Fruit fly (Drosophila melanogaster): ENCODE data around the gene Rpn2.

The Rpn2 gene

dm6 chr3R:29153197-29153644 is at the start of gene Rpn2, which contains the start of gene Slbp:
Gene Rpn2, plus strand, starts transcription at chr3R:29153524.
Gene Slbp, minus strand, starts transcription at chr3R:29153266.
- TF ChIP-seq h (optimal IDR thresholded peaks at IDR 0.05) (no peak), Sin3A (optimal IDR thresholded peaks at IDR 0.05) (no peak), ttk (optimal IDR thresholded peaks at IDR 0.05) (no peak), insv (optimal IDR thresholded peaks at IDR 0.05) (no peak), Myc (optimal IDR thresholded peaks at IDR 0.05) (no peak), psq (optimal IDR thresholded peaks at IDR 0.05) (no peak)

DNA sequence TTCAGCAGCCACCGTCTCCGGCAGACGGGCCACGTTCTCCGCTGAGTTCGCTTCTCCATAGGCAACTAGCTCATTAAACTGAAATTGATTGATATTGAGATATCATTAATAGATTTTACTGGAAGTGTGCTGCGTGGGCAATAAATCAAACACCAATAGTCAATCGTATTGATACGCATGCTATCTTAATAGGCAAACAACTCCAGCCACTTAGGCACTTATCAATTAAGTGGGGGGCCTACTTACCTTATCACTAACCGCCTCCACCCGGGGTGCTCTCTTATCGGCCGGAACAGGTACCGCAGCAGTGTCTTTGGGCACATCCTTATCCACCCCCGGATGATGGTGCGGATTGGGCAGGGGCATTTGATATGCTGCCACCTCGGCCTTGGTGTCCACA is 41.5 kb upstream of the Rpn2 start:
- TF ChIP-seq h (optimal IDR thresholded peaks at IDR 0.05) (no peak), Sin3A (optimal IDR thresholded peaks at IDR 0.05) (no peak), insv (optimal IDR thresholded peaks at IDR 0.05) (no peak), Myc (optimal IDR thresholded peaks at IDR 0.05) (no peak), ttk (optimal IDR thresholded peaks at IDR 0.05) (no peak), psq (optimal IDR thresholded peaks at IDR 0.05) (no peak)

dm6 chr3R:29112398-29113150 is 40.8 kb upstream of the Rpn2 start, which contains the start of the genes alpha-Man-Ib and Pdhb:
Gene alpha-Man-Ib, minus strand, starts transcription at chr3R:29112822.
Gene Pdhb, plus strand, starts transcription at chr3R:29113071.
- TF ChIP-seq h (optimal IDR thresholded peaks at IDR 0.05) (no peak), Myc (optimal IDR thresholded peaks at IDR 0.05) (no peak), psq (optimal IDR thresholded peaks at IDR 0.05) (no peak)

DNA sequence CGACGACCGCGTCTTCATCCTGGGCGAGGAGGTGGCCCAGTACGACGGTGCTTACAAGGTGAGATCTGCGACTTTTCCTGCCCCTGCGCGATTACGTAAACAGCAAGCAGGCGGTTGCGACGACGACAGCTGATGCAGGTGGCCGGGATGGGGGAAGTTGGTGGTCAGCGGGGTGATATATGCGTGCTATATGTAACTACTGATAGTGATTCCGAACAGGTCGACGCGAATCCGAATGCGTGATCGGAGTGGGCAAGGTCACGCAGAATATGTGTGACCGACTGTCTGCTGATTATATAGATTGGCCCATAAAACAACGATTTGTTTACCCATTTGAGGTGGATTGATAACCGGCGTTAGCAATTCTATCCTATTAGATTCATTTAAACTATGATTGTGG is 39.9 kb upstream of the Rpn2 start:
- TF ChIP-seq insv (optimal IDR thresholded peaks at IDR 0.05) (no peak), h (optimal IDR thresholded peaks at IDR 0.05) (no peak), Sin3A (optimal IDR thresholded peaks at IDR 0.05) (no peak), Myc (optimal IDR thresholded peaks at IDR 0.05) (no peak), ttk (optimal IDR thresholded peaks at IDR 0.05) (no peak), psq (optimal IDR thresholded peaks at IDR 0.05) (no peak)

DNA sequence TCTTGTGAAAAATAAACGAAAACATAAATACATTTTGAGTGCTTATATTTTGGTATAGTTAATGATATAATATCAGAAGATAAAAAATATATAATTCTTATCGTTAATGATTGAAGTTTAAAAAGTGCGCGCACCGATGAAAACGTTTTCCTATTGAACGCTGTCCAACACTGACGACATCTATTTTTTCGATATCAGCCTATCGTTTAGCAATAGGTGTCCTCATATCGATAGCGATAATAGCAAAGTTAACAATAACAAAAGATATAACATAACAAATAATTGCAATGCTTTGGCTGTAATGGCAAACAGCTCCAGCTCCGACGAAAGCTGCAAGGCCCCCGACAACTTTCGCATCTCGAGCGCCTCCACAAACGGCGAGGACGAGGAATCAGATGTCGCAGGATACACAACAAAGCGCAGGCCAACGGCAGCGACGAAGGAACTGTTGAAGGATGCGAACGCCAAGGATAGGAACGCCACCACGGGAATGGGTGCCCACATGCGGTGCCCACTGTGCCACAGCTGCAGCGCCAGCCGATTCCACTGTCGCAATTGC is 37.1 kb upstream of the Rpn2 start, which contains the start of gene Atg14:
TSS of gene Atg14 (plus strand) at position 225 of the 559 bp plus-strand sequence.
- TF ChIP-seq Sin3A (optimal IDR thresholded peaks at IDR 0.05) (no peak), psq (optimal IDR thresholded peaks at IDR 0.05) (no peak), ttk (optimal IDR thresholded peaks at IDR 0.05) (no peak), insv (optimal IDR thresholded peaks at IDR 0.05) (no peak), h (optimal IDR thresholded peaks at IDR 0.05) (no peak), Myc (optimal IDR thresholded peaks at IDR 0.05) (no peak)

dm6 chr3R:29122817-29123611 is 30.3 kb upstream of the Rpn2 start, which contains the start of the genes yem and Ctl2:
Gene yem, minus strand, starts transcription at chr3R:29122879.
Gene Ctl2, plus strand, starts transcription at chr3R:29123370.
- TF ChIP-seq Sin3A (optimal IDR thresholded peaks at IDR 0.05) (peak; percentile 70), Myc (optimal IDR thresholded peaks at IDR 0.05) (no peak)

- no peak for TF ChIP-seq psq (optimal IDR thresholded peaks at IDR 0.05)
- no peak for TF ChIP-seq Sin3A (optimal IDR thresholded peaks at IDR 0.05)
- TF ChIP-seq h (optimal IDR thresholded peaks at IDR 0.05) = no peak
- no peak for TF ChIP-seq ttk (optimal IDR thresholded peaks at IDR 0.05)
Measured at dm6 chr3R:29124128-29124527, 29.2 kb upstream of the Rpn2 start.

dm6 chr3R:29130902-29131621 is 22.3 kb upstream of the Rpn2 start, which contains the start of the genes dgt6 and Vha100-1:
Gene dgt6, minus strand, starts transcription at chr3R:29130972.
Gene Vha100-1, plus strand, starts transcription at chr3R:29131193.
- TF ChIP-seq Myc (optimal IDR thresholded peaks at IDR 0.05) (no peak), psq (optimal IDR thresholded peaks at IDR 0.05) (no peak), h (optimal IDR thresholded peaks at IDR 0.05) (no peak), ttk (optimal IDR thresholded peaks at IDR 0.05) (no peak), Sin3A (optimal IDR thresholded peaks at IDR 0.05) (no peak), insv (optimal IDR thresholded peaks at IDR 0.05) (no peak)

- TF ChIP-seq Myc (optimal IDR thresholded peaks at IDR 0.05) (no peak), psq (optimal IDR thresholded peaks at IDR 0.05) (no peak), h (optimal IDR thresholded peaks at IDR 0.05) (no peak)
Measured at dm6 chr3R:29138407-29138806, 14.9 kb upstream of the Rpn2 start, which contains the start of the genes Alg13 and superdeath. Gene Alg13, minus strand, starts transcription at chr3R:29138573. Gene superdeath, plus strand, starts transcription at chr3R:29138662.

dm6 chr3R:29138961-29139527 is 14.3 kb upstream of the Rpn2 start:
- TF ChIP-seq insv (optimal IDR thresholded peaks at IDR 0.05) (no peak), Sin3A (optimal IDR thresholded peaks at IDR 0.05) (no peak), Myc (optimal IDR thresholded peaks at IDR 0.05) (no peak), ttk (optimal IDR thresholded peaks at IDR 0.05) (no peak), h (optimal IDR thresholded peaks at IDR 0.05) (no peak), psq (optimal IDR thresholded peaks at IDR 0.05) (no peak)

All from Kc167 (cell line).